Fruit fly (Drosophila melanogaster) S2 (cell line): ENCODE measurements around the gene CG12069.

Experiments
- CG8478 ChIP-seq: fragments of >200 bp; optimal IDR thresholded peaks from 2 replicates; lab custom pipeline; 2018
- CTCF ChIP-seq, 2 experiments: fragments of >200 bp; optimal IDR thresholded peaks; 2 replicates each; lab custom pipeline; 2018

DNA sequence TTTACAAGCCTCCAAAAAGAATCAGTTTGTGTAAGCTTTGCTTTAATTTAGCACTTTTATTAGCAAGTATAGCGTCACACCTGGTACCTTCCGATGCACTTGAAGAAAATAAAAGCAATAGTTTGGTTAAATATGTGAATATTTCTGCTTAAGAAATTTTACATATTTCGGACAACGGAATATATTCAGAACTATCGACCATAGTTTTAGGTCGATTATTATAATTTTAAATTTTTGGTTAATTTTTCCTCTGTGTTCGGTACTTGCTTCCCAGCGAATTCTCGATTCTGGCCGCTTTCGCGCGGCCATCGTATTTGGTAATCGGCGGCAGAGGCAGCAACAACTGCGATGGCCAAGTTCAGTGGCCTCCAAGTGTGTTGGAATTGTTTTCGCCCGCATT, 5.6 kb downstream of the CG12069 start:
- TF ChIP-seq CG8478 (lab: Kevin White, UChicago) (no peak), CTCF (optimal IDR thresholded peaks at IDR 0.05; lab: Kevin White, UChicago) (no peak)
